Worm (Caenorhabditis elegans): ENCODE data around the gene str-41.
A peak's percentile ranks its signal among the peaks of the same experiment; 100 is the strongest.

Gene str-41

DNA sequence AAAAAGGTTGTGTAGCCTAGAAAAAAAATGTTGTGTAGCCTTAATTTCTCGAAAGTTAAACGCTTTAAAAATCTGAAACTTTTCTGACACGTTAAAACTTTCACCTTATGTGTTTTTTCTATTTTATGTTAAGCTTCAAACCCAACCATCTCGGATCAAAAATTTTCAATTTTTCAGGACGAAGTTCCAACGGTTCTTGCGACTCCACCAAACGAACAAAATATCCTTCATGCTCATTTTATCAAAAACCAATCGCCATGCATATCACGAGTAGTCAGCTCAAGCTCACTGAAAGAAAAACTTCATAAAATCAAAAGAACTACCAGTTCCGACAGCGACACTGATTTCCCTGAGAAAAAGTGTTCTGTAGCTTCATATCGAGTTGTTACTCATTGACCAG lies 24.7 kb downstream of the str-41 start:
- TF ChIP-seq nhr-77 (tag; optimal IDR thresholded peaks at IDR 0.05) (no peak), C16A3.4 (tag; optimal IDR thresholded peaks at IDR 0.05) (no peak), F16B12.6 (tag; optimal IDR thresholded peaks at IDR 0.05) (no peak), ama-1 (optimal IDR thresholded peaks at IDR 0.05) (no peak), snpc-4 (tag; optimal IDR thresholded peaks at IDR 0.05) (no peak), nhr-28 (tag; optimal IDR thresholded peaks at IDR 0.05) (no peak), sup-37 (GFP tag; optimal IDR thresholded peaks at IDR 0.05) (no peak), aha-1 (tag; optimal IDR thresholded peaks at IDR 0.05) (no peak), ceh-8 (GFP tag; optimal IDR thresholded peaks at IDR 0.05) (no peak), nhr-19 (GFP tag; conservative IDR thresholded peaks at IDR 0.05) (no peak), Y116A8C.19 (tag; optimal IDR thresholded peaks at IDR 0.05; ENCODE audit: borderline replicate concordance) (no peak), irx-1 (tag; optimal IDR thresholded peaks at IDR 0.05) (no peak)

DNA sequence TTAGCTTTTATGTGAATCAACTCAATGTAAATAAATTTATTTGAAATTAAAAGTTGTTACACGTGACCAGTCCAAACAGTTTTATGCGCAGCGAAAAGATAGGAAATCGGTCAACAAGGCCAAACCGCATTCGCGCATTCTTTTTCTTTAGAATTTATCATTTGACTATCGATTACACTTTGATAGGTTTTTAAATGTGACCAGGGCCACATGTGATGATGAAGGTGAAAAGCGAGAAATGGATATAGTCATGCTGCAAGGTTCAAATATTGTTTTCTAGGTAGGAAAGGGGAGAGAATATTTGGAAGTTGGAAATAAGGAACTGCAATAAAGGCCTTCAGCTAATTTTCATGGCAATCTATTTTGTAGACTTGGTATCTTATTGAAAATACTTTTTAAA lies 25.1 kb downstream of the str-41 start:
- TF ChIP-seq nhr-12 (tag; optimal IDR thresholded peaks at IDR 0.05) = no peak
- peak; percentile 72 for TF ChIP-seq unc-130 (tag; optimal IDR thresholded peaks at IDR 0.05)
- peak in 1 of 2 experiments; percentile 44 for TF ChIP-seq lsy-2 (tag; optimal IDR thresholded peaks at IDR 0.05)
- TF ChIP-seq grh-1 (GFP tag; IDR thresholded peaks at IDR 0.05) = peak; percentile 64
- TF ChIP-seq efl-1 (optimal IDR thresholded peaks at IDR 0.05) = peak in 1 of 2 experiments; percentile 14
- TF ChIP-seq efl-1 (GFP tag; optimal IDR thresholded peaks at IDR 0.05 in 1 of 2) = peak in 1 of 2 experiments; percentile 1
- peak; percentile 65 for TF ChIP-seq tbx-2 (tag; optimal IDR thresholded peaks at IDR 0.05)
- TF ChIP-seq mep-1 (tag; optimal IDR thresholded peaks at IDR 0.05) = peak; percentile 58
- TF ChIP-seq lin-15B (tag; optimal IDR thresholded peaks at IDR 0.05) = no peak
- TF ChIP-seq ztf-4 (tag; optimal IDR thresholded peaks at IDR 0.05) = peak; percentile 67
- peak in 1 of 2 experiments; percentile 79 for TF ChIP-seq mdl-1 (tag; optimal IDR thresholded peaks at IDR 0.05)
- peak in 4 of 6 experiments; percentile 0 to 97 (median 50) for TF ChIP-seq elt-3 (tag; optimal IDR thresholded peaks at IDR 0.05)
- TF ChIP-seq nhr-71 (tag; optimal IDR thresholded peaks at IDR 0.05) = peak; percentile 80
- TF ChIP-seq nhr-85 (tag) = peak; percentile 93
- TF ChIP-seq ama-1 (optimal IDR thresholded peaks at IDR 0.05) = peak; percentile 87
- TF ChIP-seq fkh-8 (tag; optimal IDR thresholded peaks at IDR 0.05) = no peak
- TF ChIP-seq hlh-17 (GFP tag; optimal IDR thresholded peaks at IDR 0.05; ENCODE audit: borderline replicate concordance) = no peak
- peak; percentile 80 for TF ChIP-seq nhr-20 (tag; optimal IDR thresholded peaks at IDR 0.05)
- peak in 1 of 2 experiments; percentile 84 for TF ChIP-seq lin-35 (GFP tag; optimal IDR thresholded peaks at IDR 0.05)
- no peak for TF ChIP-seq nhr-11 (tag; optimal IDR thresholded peaks at IDR 0.05)
- peak; percentile 4 for TF ChIP-seq swsn-7 (tag; optimal IDR thresholded peaks at IDR 0.05)
- peak; percentile 74 for TF ChIP-seq snu-23 (GFP tag; optimal IDR thresholded peaks at IDR 0.05)
- TF ChIP-seq ceh-8 (GFP tag; optimal IDR thresholded peaks at IDR 0.05) = no peak
- no peak for TF ChIP-seq alr-1 (tag; optimal IDR thresholded peaks at IDR 0.05; ENCODE audit: borderline replicate concordance)
- peak; percentile 57 for TF ChIP-seq nhr-47 (tag; optimal IDR thresholded peaks at IDR 0.05)
- peak; percentile 77 for TF ChIP-seq nhr-90 (tag; optimal IDR thresholded peaks at IDR 0.05; ENCODE audit: poor library complexity)
- peak; percentile 21 for TF ChIP-seq vab-15 (tag; optimal IDR thresholded peaks at IDR 0.05)
- TF ChIP-seq skn-1 (tag; optimal IDR thresholded peaks at IDR 0.05) = peak; percentile 54
- peak; percentile 32 for TF ChIP-seq C16A3.4 (tag; optimal IDR thresholded peaks at IDR 0.05)
- TF ChIP-seq nhr-19 (GFP tag; conservative IDR thresholded peaks at IDR 0.05) = peak; percentile 79
- peak in 2 of 3 experiments; percentile 20 to 31 for TF ChIP-seq dpl-1 (GFP tag; optimal IDR thresholded peaks at IDR 0.05)
- peak; percentile 94 for TF ChIP-seq blmp-1 (tag; optimal IDR thresholded peaks at IDR 0.05)
- TF ChIP-seq lin-14 (GFP tag; optimal IDR thresholded peaks at IDR 0.05) = peak; percentile 71

DNA sequence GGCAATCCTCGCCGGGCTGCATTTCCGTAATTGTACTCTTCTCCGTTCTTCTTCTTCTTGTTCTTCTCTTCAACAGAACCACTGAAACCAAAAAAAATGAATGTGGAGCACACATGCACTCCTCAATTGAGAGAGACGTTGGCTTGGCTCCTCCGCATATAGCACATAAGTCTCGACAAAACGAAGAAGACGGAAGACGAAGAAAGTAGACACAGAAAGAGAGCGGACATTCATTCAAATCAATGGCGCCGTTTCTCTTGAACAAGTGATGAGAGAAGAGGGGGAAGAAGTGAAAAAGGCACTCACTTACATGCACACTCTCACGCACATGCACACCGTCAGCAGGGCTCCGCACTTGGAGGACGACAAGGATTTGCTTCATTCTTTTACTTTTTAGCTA lies 25.7 kb downstream of the str-41 start, which contains the start of gene F25E5.9:
Gene F25E5.9, minus strand, starts transcription at position 382 of the 400 bp plus-strand sequence.
- no peak for TF ChIP-seq Y116A8C.19 (tag; optimal IDR thresholded peaks at IDR 0.05; ENCODE audit: borderline replicate concordance)
- no peak for TF ChIP-seq lin-39 (tag; optimal IDR thresholded peaks at IDR 0.05)
- TF ChIP-seq unc-30 (tag; optimal IDR thresholded peaks at IDR 0.05) = no peak
- peak; percentile 2 for TF ChIP-seq dsc-1 (tag; optimal IDR thresholded peaks at IDR 0.05)
- TF ChIP-seq fkh-8 (tag; optimal IDR thresholded peaks at IDR 0.05) = peak; percentile 29
- TF ChIP-seq pax-3 (tag; optimal IDR thresholded peaks at IDR 0.05) = no peak
- TF ChIP-seq F16B12.6 (tag; optimal IDR thresholded peaks at IDR 0.05) = no peak
- peak in 1 of 2 experiments; percentile 11 for TF ChIP-seq efl-1 (optimal IDR thresholded peaks at IDR 0.05)
- no peak for TF ChIP-seq efl-1 (GFP tag; optimal IDR thresholded peaks at IDR 0.05 in 1 of 2)
- peak in 1 of 3 experiments; percentile 25 for TF ChIP-seq ceh-82 (tag; optimal IDR thresholded peaks at IDR 0.05)
- TF ChIP-seq unc-86 (tag; optimal IDR thresholded peaks at IDR 0.05) = peak; percentile 5
- TF ChIP-seq ceh-90 (tag; optimal IDR thresholded peaks at IDR 0.05) = no peak
- TF ChIP-seq aly-2 (tag; optimal IDR thresholded peaks at IDR 0.05) = no peak
- TF ChIP-seq dpl-1 (GFP tag; optimal IDR thresholded peaks at IDR 0.05) = peak in 1 of 3 experiments; percentile 11
- peak; percentile 38 for TF ChIP-seq fkh-10 (GFP tag; optimal IDR thresholded peaks at IDR 0.05)
- peak in 1 of 2 experiments; percentile 27 for TF ChIP-seq lsy-2 (tag; optimal IDR thresholded peaks at IDR 0.05)
- TF ChIP-seq lin-14 (GFP tag; optimal IDR thresholded peaks at IDR 0.05) = peak; percentile 86
- TF ChIP-seq alr-1 (tag; optimal IDR thresholded peaks at IDR 0.05; ENCODE audit: borderline replicate concordance) = no peak
